Worm (Caenorhabditis elegans) whole organism, L3 larva: ENCODE results near the gene fbxa-44.

Experiments
- aly-2 ChIP-seq: fragments of 150-350 bp; optimal IDR thresholded peaks from 2 replicates; lab custom pipeline; 2014; ENCODE audit warnings: missing biosample characterization, missing genetic modification characterization
- elt-1 ChIP-seq: fragments of 150-350 bp; optimal IDR thresholded peaks from 2 replicates; lab custom pipeline; 2014; ENCODE audit warnings: missing biosample characterization, missing genetic modification characterization
- elt-2 ChIP-seq: sonication (generic microtip); optimal IDR thresholded peaks from 2 replicates; lab custom pipeline; 2016; ENCODE audit warnings: missing genetic modification reagents, mild to moderate bottlenecking, missing genetic modification characterization, missing compliant biosample characterization
- nhr-11 ChIP-seq: fragments of 150-350 bp; optimal IDR thresholded peaks from 2 replicates; lab custom pipeline; 2014; ENCODE audit warnings: missing biosample characterization, missing genetic modification characterization
- nhr-237 ChIP-seq: fragments of 150-350 bp; optimal IDR thresholded peaks from 2 replicates; lab custom pipeline; 2014; ENCODE audit warnings: missing biosample characterization, missing genetic modification characterization
- nhr-28 ChIP-seq: fragments of 150-350 bp; optimal IDR thresholded peaks from 2 replicates; lab custom pipeline; 2014; ENCODE audit warnings: missing biosample characterization, missing genetic modification characterization
- nhr-76 ChIP-seq: fragments of 150-350 bp; sonication (generic microtip); optimal IDR thresholded peaks from 5 replicates; lab custom pipeline; 2014; ENCODE audit warnings: missing biosample characterization, missing genetic modification characterization
- pha-4 ChIP-seq: fragments of 150-350 bp; optimal IDR thresholded peaks from 2 replicates; lab custom pipeline; 2014; ENCODE audit warnings: missing biosample characterization, missing genetic modification reagents, missing genetic modification characterization
- skn-1 ChIP-seq: fragments of 150-350 bp; optimal IDR thresholded peaks from 2 replicates; lab custom pipeline; 2014; ENCODE audit warnings: missing biosample characterization, missing genetic modification characterization
- ztf-11 ChIP-seq: fragments of 150-350 bp; optimal IDR thresholded peaks from 2 replicates; lab custom pipeline; 2014; ENCODE audit warnings: missing biosample characterization, missing genetic modification characterization

DNA sequence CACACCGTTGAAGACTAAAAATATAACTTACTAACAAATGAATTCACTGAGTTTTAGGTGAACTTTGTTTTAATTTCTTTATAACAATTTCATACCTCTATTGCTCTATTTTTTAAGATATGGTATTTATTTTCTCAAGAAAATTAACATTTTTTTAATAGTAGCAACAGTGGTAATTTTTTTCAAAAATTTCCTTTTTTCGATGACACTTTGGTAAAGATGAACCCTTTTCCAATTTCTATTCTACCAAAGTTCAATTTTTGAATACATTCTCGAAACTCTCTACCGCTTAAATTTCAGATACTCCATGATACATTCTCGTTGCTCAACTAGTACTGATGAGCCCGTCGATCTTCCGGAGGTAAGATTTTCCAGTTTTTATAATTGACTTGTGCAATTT is 22.9 kb downstream of the fbxa-44 start, which contains the start of gene nhr-116:
- TF ChIP-seq skn-1 = no peak
- TF ChIP-seq nhr-11 (tag; lab: Kevin White, UChicago) = no peak
- TF ChIP-seq nhr-237 (tag; lab: Kevin White, UChicago) = no peak
- TF ChIP-seq nhr-28 (tag; lab: Kevin White, UChicago) = no peak
- no peak for TF ChIP-seq ztf-11 (tag; lab: Kevin White, UChicago)
- no peak for TF ChIP-seq pha-4 (tag; lab: Kevin White, UChicago)
- TF ChIP-seq nhr-76 (tag; lab: Kevin White, UChicago) = no peak
- TF ChIP-seq elt-1 (tag; lab: Kevin White, UChicago) = no peak
- no peak for TF ChIP-seq elt-2 (tag; lab: Kevin White, UChicago)
- TF ChIP-seq aly-2 (tag; lab: Kevin White, UChicago) = no peak
